Worm (Caenorhabditis elegans) whole organism, dauer: ENCODE measurements around the gene calf-1.

ENCODE experiments used
- unc-62 ChIP-seq: sonication (generic microtip); optimal IDR thresholded peaks from 2 replicates; lab custom pipeline; 2017; ENCODE audit warnings: missing biosample characterization, missing genetic modification reagents, missing genetic modification characterization

Gene calf-1

DNA sequence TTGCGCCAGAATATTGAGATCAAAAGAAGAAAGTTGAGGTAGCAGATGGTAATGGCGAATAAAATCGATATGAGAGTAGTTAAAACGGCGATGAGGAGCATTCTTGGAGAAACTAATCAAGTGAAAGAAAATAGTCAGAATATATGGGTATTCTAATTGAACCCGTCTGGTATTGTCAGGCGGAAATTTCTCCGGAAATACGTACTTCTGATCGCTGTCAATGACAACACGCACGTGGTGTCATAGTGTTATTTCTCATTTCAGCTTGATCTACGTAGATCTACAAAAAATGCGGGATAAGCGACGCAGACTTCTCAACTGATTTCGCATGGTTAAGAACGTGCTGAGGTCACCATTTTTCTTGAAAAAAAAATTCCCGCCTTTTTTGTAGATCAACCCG lies 13.5 kb upstream of the calf-1 start, which contains the start of gene srbc-79:
srbc-79 (minus strand) TSS at position 101 of the 400 bp plus-strand sequence.
- no peak for TF ChIP-seq unc-62 (GFP tag; lab: Kevin White, UChicago)

DNA sequence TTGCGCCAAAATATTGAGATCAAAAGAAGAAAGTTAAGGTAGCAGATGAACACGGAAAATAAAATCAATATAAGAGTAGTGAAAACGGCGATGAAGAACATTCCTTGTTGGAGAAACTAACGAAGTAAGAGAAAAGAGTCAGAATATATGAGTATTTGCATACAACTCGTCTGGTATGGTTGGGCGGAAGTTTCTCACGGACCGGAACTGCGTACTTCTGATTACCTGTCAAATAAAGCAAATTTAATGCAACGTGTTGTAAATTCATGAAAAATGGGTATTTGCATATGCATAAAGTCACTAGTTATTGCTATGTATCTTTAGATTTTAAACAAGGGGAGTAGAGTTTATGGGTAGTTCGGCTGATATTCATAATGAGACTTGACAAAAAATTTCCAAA lies 10.2 kb upstream of the calf-1 start, which contains the start of gene srbc-78:
srbc-78 (minus strand) TSS at position 101 of the 400 bp plus-strand sequence.
- TF ChIP-seq unc-62 (GFP tag; lab: Kevin White, UChicago) = no peak

DNA sequence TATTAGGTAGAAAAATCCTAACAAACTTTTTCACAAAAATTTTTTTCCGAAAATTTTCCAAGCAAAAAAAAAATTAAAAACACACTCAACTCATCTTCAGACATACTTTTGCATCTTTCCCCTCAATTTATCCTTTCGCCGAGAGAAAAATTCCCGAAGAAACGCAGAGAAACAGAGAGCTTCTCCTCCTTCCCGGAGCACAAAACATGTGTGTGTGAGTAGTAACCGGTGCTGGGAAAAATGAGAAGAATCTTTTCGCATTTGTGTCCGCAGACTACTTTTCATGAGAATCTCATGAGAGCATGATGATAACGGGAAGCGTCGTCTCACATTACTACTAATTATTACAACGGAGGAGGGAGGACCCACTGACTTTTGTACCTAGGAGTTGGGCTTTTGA lies 7.7 kb upstream of the calf-1 start:
- no peak for TF ChIP-seq unc-62 (GFP tag; lab: Kevin White, UChicago)

DNA sequence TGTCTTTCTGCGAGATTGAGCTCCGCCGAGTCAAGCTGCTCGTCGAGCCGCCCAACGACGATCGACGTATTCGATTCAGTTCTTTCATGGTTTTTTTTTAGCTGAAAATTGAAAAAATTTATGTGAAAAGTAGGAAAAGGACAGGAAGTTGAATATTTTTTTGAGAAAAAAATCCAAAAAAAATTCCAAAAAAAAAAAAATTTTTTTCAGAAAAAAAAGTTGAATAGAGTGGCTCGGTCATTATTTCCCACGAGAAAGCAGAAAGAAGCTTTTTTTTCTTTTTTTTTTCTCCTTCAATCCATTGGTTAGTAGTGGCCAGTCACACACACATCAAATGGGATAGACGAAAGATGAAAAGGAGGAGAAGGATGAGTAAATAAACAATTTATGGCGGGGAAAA lies 6.4 kb upstream of the calf-1 start, which contains the start of gene dhcr-7:
dhcr-7 (minus strand) TSS at position 101 of the 400 bp plus-strand sequence.
- TF ChIP-seq unc-62 (GFP tag; lab: Kevin White, UChicago) = no peak

DNA sequence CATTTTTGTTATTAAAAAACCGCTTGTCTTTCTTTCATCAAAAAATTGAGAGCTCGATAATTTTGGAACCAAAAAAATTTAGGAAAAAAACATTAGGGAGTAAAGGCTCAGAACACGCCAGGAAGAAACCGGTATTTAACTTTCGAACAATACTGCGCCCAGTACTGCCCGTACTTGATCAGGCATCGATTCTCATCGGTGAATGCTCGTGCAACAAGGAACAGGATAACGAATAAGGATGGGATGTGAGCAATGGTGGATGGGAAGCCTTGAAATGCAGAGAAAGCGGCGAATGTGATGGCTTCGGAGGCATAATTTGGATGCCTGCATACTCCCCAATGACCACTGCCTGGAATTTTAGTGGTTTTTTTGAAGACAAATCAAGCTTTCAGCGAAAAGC lies 1.9 kb upstream of the calf-1 start:
- no peak for TF ChIP-seq unc-62 (GFP tag; lab: Kevin White, UChicago)

DNA sequence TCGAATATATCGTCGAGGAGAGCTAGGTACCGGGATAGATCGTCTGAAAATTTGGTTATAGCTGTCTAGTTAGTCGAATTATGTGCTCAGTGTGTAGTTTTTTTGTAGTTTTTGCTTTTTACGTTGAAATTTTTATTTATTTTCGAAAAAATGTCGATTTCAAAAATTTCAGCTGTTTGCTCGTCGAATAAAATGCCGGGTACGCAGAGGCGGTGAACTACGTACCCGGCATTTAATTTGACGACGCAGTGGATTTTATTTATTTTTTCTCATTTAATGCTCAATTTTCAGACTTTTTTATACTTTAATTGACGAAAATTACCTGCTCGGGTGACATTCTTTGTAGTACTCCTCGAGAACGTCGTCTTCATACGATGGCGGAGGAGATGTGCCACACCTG lies 1.9 kb downstream of the calf-1 start:
- no peak for TF ChIP-seq unc-62 (GFP tag; lab: Kevin White, UChicago)

DNA sequence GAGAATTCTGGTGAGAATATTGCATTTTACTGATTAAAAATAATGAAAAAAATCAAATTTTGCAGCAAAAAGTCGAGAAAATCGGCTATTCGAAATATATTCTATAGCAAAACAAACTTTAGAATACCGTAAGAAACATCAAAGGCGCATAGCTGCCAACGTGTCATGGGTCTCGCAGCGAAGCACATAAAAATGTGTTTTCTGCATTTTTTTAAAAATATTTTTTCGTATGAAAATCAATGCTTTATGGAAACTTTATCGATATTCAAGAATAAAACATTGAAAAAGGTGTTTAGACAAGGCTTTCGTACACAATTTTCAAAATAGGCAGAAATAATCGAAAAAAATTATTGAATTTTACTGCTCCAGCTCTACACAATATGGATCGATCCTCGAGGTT lies 2.4 kb downstream of the calf-1 start:
- TF ChIP-seq unc-62 (GFP tag; lab: Kevin White, UChicago) = no peak

DNA sequence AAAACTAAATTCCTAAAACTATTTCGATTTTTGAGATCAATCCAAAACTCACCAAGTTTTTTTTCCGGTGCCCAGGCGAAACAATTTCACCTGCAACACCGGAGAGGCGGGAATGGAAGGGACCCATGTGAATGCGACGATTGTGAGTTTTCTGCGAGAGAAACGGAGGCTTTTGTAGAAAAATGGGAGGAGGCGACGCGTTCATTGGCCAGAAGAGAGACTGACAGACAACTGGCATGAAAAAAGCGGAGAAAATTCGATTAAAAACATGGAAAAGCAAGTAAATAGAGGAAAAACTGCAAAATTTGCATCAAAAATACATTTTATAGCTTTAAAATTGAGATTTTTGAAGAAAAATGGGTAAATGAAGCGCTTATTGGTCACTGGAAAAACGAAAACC lies 3.1 kb downstream of the calf-1 start, which contains the start of gene B0250.7:
B0250.7 (minus strand) TSS at position 232 of the 400 bp plus-strand sequence.
- TF ChIP-seq unc-62 (GFP tag; lab: Kevin White, UChicago) = no peak

DNA sequence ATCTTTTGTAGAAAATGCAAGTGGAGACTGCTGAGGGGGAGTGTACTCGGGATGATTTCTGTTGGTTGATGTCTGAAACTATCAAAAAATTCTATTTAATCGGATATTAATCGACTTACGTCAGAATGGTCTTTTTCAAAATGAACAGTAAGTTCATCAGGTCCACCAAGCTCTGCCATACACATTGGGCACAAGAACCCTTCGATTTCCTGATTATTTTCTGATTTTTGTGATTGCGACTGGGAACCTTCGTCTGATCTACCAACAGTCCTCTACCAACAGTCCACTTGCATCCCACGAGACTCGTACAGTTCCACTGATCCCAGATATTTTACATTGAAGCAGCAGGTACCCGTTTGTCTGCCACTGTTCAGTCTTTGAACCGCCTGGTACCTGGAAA lies 3.9 kb downstream of the calf-1 start:
- TF ChIP-seq unc-62 (GFP tag; lab: Kevin White, UChicago) = no peak

DNA sequence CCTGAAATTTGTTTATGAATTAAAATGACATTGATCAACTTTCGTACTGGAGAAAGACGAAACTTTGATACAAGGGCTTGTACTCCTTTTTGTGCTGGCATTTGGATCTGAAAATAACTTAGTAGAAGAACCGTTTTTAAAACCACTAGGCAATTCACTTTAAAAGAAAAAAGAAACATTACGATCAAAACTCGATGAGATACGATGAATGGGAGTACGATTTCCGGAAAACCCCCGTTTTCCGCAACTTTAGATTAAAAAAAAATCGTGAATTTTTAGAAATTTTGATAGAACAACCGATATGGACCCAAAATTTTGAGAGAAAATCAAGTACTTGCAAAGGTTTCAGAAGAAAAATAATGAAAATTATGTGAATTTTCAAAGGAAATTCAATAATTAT lies 8.5 kb downstream of the calf-1 start, which contains the start of gene B0250.8:
B0250.8 (minus strand) TSS at position 101 of the 400 bp plus-strand sequence.
- no peak for TF ChIP-seq unc-62 (GFP tag; lab: Kevin White, UChicago)

DNA sequence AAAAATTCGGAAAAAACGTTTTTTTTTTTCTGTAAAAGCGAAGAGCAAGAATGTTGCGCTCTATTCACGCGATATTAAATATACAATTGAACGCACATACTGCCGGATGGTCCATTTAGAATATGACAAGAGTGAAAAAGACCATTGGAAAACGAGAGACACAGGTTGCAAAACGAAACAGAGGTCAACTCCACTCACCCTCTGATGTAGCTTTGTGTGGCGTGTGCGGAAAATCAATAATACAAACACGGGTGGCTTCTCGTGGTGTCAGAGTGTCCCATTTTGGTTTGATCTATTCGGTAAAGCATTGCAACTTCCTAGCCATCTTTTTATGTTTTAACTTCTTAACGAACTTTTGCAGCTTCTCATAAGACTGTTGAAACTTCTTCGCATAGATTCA lies 14.1 kb downstream of the calf-1 start:
- no peak for TF ChIP-seq unc-62 (GFP tag; lab: Kevin White, UChicago)

DNA sequence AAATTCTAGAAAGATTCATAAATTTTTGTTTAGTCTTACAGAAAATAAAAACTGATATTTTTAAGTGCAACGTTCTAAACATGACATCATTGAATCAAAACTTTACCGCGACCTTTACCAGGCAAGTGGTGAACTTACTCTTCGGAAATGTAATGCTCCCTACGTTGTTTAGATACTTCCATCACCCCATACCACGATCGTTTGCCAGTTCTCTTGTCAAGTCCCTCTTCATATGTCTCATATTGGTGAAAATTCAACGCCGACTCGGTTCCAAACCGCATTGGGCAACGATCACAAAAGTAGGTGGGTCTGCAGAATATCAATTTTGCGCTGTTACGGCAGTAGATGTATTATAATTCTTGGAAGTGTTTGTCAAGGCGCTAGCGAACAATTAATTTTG lies 18.1 kb downstream of the calf-1 start, which contains the start of gene B0250.18:
B0250.18 (minus strand) TSS at position 101 of the 400 bp plus-strand sequence.
- TF ChIP-seq unc-62 (GFP tag; lab: Kevin White, UChicago) = no peak

DNA sequence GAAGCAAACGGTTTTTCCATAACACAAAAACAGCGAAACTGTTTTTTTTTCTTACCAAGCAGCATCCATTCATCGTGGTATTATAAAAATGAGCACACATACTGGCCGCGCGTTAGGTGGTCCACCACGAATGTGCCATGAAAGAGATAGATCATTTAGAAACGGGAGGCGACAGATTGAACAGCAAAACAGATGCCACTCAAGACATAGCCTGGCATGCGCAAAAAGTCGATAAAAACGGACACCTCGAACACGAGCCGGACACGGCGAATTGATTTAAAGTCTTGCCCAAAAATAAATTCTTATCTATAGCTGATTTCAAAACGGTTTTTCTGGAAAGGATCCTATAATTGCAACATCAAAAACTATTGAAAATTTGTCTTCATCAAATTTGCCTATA lies 21.7 kb downstream of the calf-1 start:
- TF ChIP-seq unc-62 (GFP tag; lab: Kevin White, UChicago) = no peak

DNA sequence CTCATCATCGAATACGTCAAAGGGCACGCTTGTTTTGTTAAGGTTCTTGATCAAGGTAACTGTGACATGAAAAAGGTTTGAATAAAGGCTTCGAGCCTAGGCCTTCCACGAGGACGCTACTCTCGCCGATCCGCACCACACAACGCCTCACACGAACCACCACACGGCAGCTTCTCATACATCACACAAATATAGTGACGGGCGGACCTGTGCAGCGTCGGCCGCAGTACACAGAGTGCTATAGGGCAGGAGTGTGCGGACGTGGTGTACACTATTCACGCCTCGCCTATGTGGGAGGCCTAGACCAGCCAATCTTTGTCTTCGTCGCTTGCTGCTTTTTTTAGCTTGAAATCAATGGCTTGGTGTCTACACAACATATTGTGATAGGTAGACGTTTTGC lies 23.3 kb downstream of the calf-1 start:
- no peak for TF ChIP-seq unc-62 (GFP tag; lab: Kevin White, UChicago)

DNA sequence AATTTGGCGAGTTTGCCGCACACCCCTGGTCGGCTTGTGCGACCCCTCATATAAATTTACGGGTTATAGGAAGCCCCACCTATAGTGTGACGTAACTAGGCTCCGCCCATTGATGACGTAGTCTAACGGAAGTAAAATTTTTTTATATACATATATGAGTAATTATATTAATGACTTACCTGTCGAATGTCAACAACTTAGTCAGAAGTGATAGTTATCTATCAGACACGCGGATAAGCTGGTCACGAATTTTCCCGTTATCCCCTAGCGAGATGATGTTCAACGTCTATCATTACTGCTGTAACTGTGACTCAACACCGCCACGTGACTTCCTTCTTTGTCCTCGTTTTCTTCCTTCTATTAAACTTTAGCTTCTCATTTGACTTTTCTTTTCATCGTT lies 25.1 kb downstream of the calf-1 start, which contains the start of gene srd-70:
srd-70 (plus strand) TSS at position 301 of the 400 bp plus-strand sequence.
- TF ChIP-seq unc-62 (GFP tag; lab: Kevin White, UChicago) = no peak

DNA sequence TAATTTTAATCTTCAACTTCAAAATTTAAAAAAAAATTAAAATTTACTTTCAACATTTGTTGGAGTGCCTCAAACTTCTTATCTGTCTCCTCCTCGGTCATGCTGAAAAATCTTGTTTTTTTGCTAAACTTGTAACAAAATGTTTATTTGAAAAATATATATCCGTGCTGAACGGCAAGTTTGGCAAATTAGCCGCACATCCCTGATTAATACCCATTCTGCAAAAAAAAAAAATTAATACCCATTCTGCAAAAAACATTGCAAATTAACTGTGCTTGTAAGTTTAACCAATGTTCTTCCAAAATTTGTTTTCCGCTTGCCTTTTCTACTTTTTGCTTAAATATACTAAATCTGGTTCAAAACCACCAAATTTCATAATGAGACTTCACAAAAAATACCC lies 25.8 kb downstream of the calf-1 start, which contains the start of gene F48F5.6:
F48F5.6 (minus strand) TSS at position 101 of the 400 bp plus-strand sequence.
- TF ChIP-seq unc-62 (GFP tag; lab: Kevin White, UChicago) = no peak

DNA sequence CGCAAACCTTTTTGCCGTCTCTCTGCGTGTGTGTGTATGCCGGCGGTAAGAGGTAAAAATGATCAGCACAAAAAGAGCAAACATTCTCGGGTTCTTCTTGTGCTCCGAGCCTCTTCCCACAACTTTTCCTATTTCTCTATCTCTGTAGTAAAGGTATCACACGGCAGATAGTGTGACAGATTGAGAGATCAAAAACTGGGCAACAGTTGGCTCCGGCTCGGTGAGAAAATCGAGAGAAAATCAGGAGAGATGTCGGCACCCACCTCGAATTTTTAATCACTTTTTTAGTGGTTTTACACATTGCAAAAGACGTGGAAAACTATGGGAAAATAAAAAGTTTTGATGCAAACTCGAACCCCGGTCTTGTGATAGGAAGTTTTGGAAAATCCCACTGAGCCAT lies 27.1 kb downstream of the calf-1 start:
- no peak for TF ChIP-seq unc-62 (GFP tag; lab: Kevin White, UChicago)
